Fruit fly (Drosophila melanogaster) whole organism, embryonic: Measurements from ENCODE around the gene BomBc3.

Experiments
- Abd-B ChIP-seq: fragments of 200-800 bp; sonication (Bioruptor generic); optimal IDR thresholded peaks from 2 replicates; lab custom pipeline; 2018; ENCODE audit warnings: missing biosample characterization, mild to moderate bottlenecking, missing genetic modification characterization, moderate library complexity
- Ada2b ChIP-seq: fragments of 200-800 bp; sonication (Bioruptor generic); IDR thresholded peaks from 2 replicates; pipeline ENCODE4 v1.3.6; 2022; ENCODE audit warnings: missing biosample characterization, missing genetic modification characterization
- Atf-2 ChIP-seq: fragments of 200-800 bp; sonication (Bioruptor generic); optimal IDR thresholded peaks from 2 replicates; lab custom pipeline; 2016; ENCODE audit warnings: missing biosample characterization, missing genetic modification characterization
- BEAF-32 ChIP-seq: fragments of 200-800 bp; sonication (Bioruptor generic); optimal IDR thresholded peaks from 3 replicates; lab custom pipeline; 2017; ENCODE audit warnings: missing biosample characterization, missing genetic modification characterization, mild to moderate bottlenecking, moderate library complexity, missing genetic modification reagents
- CG10462 ChIP-seq: fragments of 200-800 bp; sonication (Bioruptor generic); optimal IDR thresholded peaks from 2 replicates; lab custom pipeline; 2016; ENCODE audit warnings: missing biosample characterization, missing genetic modification characterization
- CG10979 ChIP-seq: fragments of 200-800 bp; sonication (Bioruptor generic); optimal IDR thresholded peaks from 2 replicates; lab custom pipeline; 2018; ENCODE audit warnings: missing biosample characterization, mild to moderate bottlenecking, missing genetic modification characterization, moderate library complexity
- CG11695 ChIP-seq: fragments of 200-800 bp; sonication (Bioruptor generic); IDR thresholded peaks from 3 replicates; pipeline ENCODE4 v1.3.6; 2022; ENCODE audit warnings: missing biosample characterization, missing genetic modification characterization
- CG13296 ChIP-seq: fragments of 200-800 bp; sonication (Bioruptor generic); optimal IDR thresholded peaks from 3 replicates; lab custom pipeline; 2018; ENCODE audit warnings: missing biosample characterization, mild to moderate bottlenecking, missing genetic modification characterization
- CG1647 ChIP-seq: fragments of 200-800 bp; sonication (Bioruptor generic); optimal IDR thresholded peaks from 3 replicates; lab custom pipeline; 2016; ENCODE audit warnings: missing biosample characterization, missing genetic modification characterization
- CG17912 ChIP-seq: fragments of 200-800 bp; sonication (Bioruptor generic); optimal IDR thresholded peaks from 2 replicates; lab custom pipeline; 2018; ENCODE audit warnings: missing biosample characterization, mild to moderate bottlenecking, missing genetic modification characterization
- CG18011 ChIP-seq: fragments of 200-800 bp; sonication (Bioruptor generic); optimal IDR thresholded peaks from 2 replicates; lab custom pipeline; 2017; ENCODE audit warnings: missing biosample characterization, missing genetic modification characterization, mild to moderate bottlenecking, moderate library complexity, missing genotype
- CG18262 ChIP-seq: fragments of 200-800 bp; optimal IDR thresholded peaks from 3 replicates; lab custom pipeline; 2019; ENCODE audit warnings: missing biosample characterization, mild to moderate bottlenecking, missing genetic modification characterization, moderate library complexity
- CG2712 ChIP-seq: fragments of 200-800 bp; optimal IDR thresholded peaks from 3 replicates; lab custom pipeline; 2019; ENCODE audit warnings: missing biosample characterization, mild to moderate bottlenecking, missing genetic modification characterization, moderate library complexity
- CG30403 ChIP-seq: fragments of 200-800 bp; sonication (Bioruptor generic); optimal IDR thresholded peaks from 3 replicates; lab custom pipeline; 2016; ENCODE audit warnings: missing biosample characterization, missing genetic modification characterization
- CG33557 ChIP-seq: fragments of 200-800 bp; sonication (Bioruptor generic); optimal IDR thresholded peaks from 2 replicates; lab custom pipeline; 2019; ENCODE audit warnings: missing biosample characterization, mild to moderate bottlenecking, missing genetic modification characterization, moderate library complexity
- CG4730 ChIP-seq: fragments of 200-800 bp; sonication (Bioruptor generic); IDR thresholded peaks from 2 replicates; pipeline ENCODE4 v1.3.6; 2022; ENCODE audit warnings: missing biosample characterization, missing genetic modification characterization
- CG5245 ChIP-seq: fragments of 200-800 bp; sonication (Bioruptor generic); optimal IDR thresholded peaks from 3 replicates; lab custom pipeline; 2016; ENCODE audit warnings: missing biosample characterization, missing genetic modification characterization
- CG6654 ChIP-seq: fragments of 200-800 bp; sonication (Bioruptor generic); optimal IDR thresholded peaks from 2 replicates; lab custom pipeline; 2017; ENCODE audit warnings: missing biosample characterization, mild to moderate bottlenecking, missing genetic modification characterization
- CG6765 ChIP-seq: fragments of 200-800 bp; sonication (Bioruptor generic); optimal IDR thresholded peaks from 3 replicates; lab custom pipeline; 2017; ENCODE audit warnings: missing biosample characterization, mild to moderate bottlenecking, missing genetic modification characterization
- CG7372 ChIP-seq: fragments of 200-800 bp; sonication (Bioruptor generic); IDR thresholded peaks from 2 replicates; pipeline ENCODE4 v1.3.6; 2022; ENCODE audit warnings: missing biosample characterization, missing genetic modification characterization
- CG7928 ChIP-seq: fragments of 200-800 bp; sonication (Bioruptor generic); optimal IDR thresholded peaks from 2 replicates; lab custom pipeline; 2017; ENCODE audit warnings: missing biosample characterization, mild to moderate bottlenecking, missing genetic modification characterization
- CG8765 ChIP-seq: fragments of 200-800 bp; sonication (Bioruptor generic); IDR thresholded peaks from 2 replicates; pipeline ENCODE4 v1.3.6; 2022; ENCODE audit warnings: missing biosample characterization, missing genetic modification characterization
- CG9437 ChIP-seq: fragments of 200-800 bp; sonication (Bioruptor generic); optimal IDR thresholded peaks from 2 replicates; lab custom pipeline; 2018; ENCODE audit warnings: missing biosample characterization, mild to moderate bottlenecking, missing genetic modification characterization
- CG9797 ChIP-seq: fragments of 200-800 bp; sonication (Bioruptor generic); optimal IDR thresholded peaks from 3 replicates; lab custom pipeline; 2018; ENCODE audit warnings: missing biosample characterization, mild to moderate bottlenecking, missing genetic modification characterization
- Drgx ChIP-seq: fragments of 200-800 bp; sonication (Bioruptor generic); IDR thresholded peaks from 2 replicates; pipeline ENCODE4 v1.3.6; 2022; ENCODE audit warnings: missing biosample characterization, missing genetic modification characterization
- Hand ChIP-seq: fragments of 200-800 bp; sonication (Bioruptor generic); optimal IDR thresholded peaks from 2 replicates; lab custom pipeline; 2017; ENCODE audit warnings: mild to moderate bottlenecking, missing biosample characterization, missing genetic modification reagents, missing genetic modification characterization
- Hr78 ChIP-seq, 2 experiments: fragments of 200-800 bp in 1 of 2; fragments of >200 bp in 1 of 2; sonication (Bioruptor generic) in 1 of 2; optimal IDR thresholded peaks; 2 replicates each; lab custom pipeline; 2017 to 2019; ENCODE audit warnings: missing biosample characterization in 2 of 2, missing genetic modification characterization in 2 of 2, mild to moderate bottlenecking in 1 of 2, moderate library complexity in 1 of 2
- MESR4 ChIP-seq: fragments of 200-800 bp; sonication (Bioruptor generic); optimal IDR thresholded peaks from 2 replicates; lab custom pipeline; 2018; ENCODE audit warnings: missing biosample characterization, mild to moderate bottlenecking, missing genetic modification characterization, moderate library complexity
- Med ChIP-seq: fragments of 200-800 bp; sonication (Bioruptor generic); peaks from one replicate; lab custom pipeline; 2016; ENCODE audit warnings: missing biosample characterization, missing genetic modification characterization, mild to moderate bottlenecking, inconsistent platforms, moderate library complexity
- Mrtf ChIP-seq: fragments of 200-800 bp; sonication (Bioruptor generic); IDR thresholded peaks from 3 replicates; pipeline ENCODE4 v1.3.6; 2022; ENCODE audit warnings: missing biosample characterization, missing genetic modification characterization
- ab ChIP-seq: fragments of 200-800 bp; sonication (Bioruptor generic); optimal IDR thresholded peaks from 2 replicates; lab custom pipeline; 2016; ENCODE audit warnings: missing biosample characterization, missing genetic modification characterization
- amos ChIP-seq: fragments of 200-800 bp; sonication (Bioruptor generic); IDR thresholded peaks from 2 replicates; pipeline ENCODE4 v1.3.6; 2022; ENCODE audit warnings: missing biosample characterization, missing genetic modification characterization; ENCODE audit not compliant: partially characterized antibody
- bsh ChIP-seq, 2 experiments: fragments of 200-800 bp; sonication (Bioruptor generic); optimal IDR thresholded peaks; 2 replicates each; lab custom pipeline; 2017 to 2018; ENCODE audit warnings: mild to moderate bottlenecking in 2 of 2, missing biosample characterization in 2 of 2, missing genetic modification characterization in 2 of 2, moderate library complexity in 1 of 2
- btn ChIP-seq: fragments of 200-800 bp; sonication (Bioruptor generic); optimal IDR thresholded peaks from 2 replicates; lab custom pipeline; 2016; ENCODE audit warnings: missing biosample characterization, missing genetic modification characterization
- cad ChIP-seq: fragments of >200 bp; optimal IDR thresholded peaks from 2 replicates; lab custom pipeline; 2017; ENCODE audit warnings: missing biosample characterization, missing genetic modification characterization
- ci ChIP-seq: fragments of 200-800 bp; sonication (Bioruptor generic); IDR thresholded peaks from 3 replicates; pipeline ENCODE4 v1.3.6; 2022; ENCODE audit warnings: missing biosample characterization, missing genetic modification characterization
- dati ChIP-seq: fragments of 200-800 bp; sonication (Bioruptor generic); IDR thresholded peaks from 2 replicates; pipeline ENCODE4 v1.3.6; 2022; ENCODE audit warnings: missing biosample characterization, missing genetic modification characterization
- dmrt99B ChIP-seq: fragments of 200-800 bp; sonication (Bioruptor generic); optimal IDR thresholded peaks from 2 replicates; lab custom pipeline; 2018; ENCODE audit warnings: missing biosample characterization, mild to moderate bottlenecking, missing genetic modification characterization, moderate library complexity
- h ChIP-seq: fragments of >200 bp; optimal IDR thresholded peaks from 2 replicates; lab custom pipeline; 2017
- hth ChIP-seq: fragments of >200 bp; optimal IDR thresholded peaks from 2 replicates; lab custom pipeline; 2017; ENCODE audit warnings: inconsistent platforms
- ind ChIP-seq: fragments of 200-800 bp; sonication (Bioruptor generic); optimal IDR thresholded peaks from 3 replicates; lab custom pipeline; 2016; ENCODE audit warnings: missing biosample characterization, missing genetic modification characterization
- inv ChIP-seq: fragments of 200-800 bp; sonication (Bioruptor generic); IDR thresholded peaks from 2 replicates; pipeline ENCODE4 v1.3.6; 2022; ENCODE audit warnings: missing biosample characterization, missing genetic modification characterization; ENCODE audit not compliant: partially characterized antibody
- mam ChIP-seq: fragments of 200-800 bp; sonication (Bioruptor generic); optimal IDR thresholded peaks from 3 replicates; lab custom pipeline; 2016; ENCODE audit warnings: missing biosample characterization, missing genetic modification characterization
- mld ChIP-seq: fragments of 200-800 bp; sonication (Bioruptor generic); IDR thresholded peaks from 3 replicates; pipeline ENCODE4 v1.3.6; 2022; ENCODE audit warnings: missing biosample characterization, missing genetic modification characterization; ENCODE audit not compliant: partially characterized antibody
- pnt ChIP-seq: fragments of 200-800 bp; sonication (Bioruptor generic); optimal IDR thresholded peaks from 3 replicates; lab custom pipeline; 2016; ENCODE audit warnings: missing biosample characterization, missing genetic modification characterization
- run ChIP-seq: fragments of 200-800 bp; sonication (Bioruptor generic); optimal IDR thresholded peaks from 3 replicates; lab custom pipeline; 2018; ENCODE audit warnings: missing biosample characterization, mild to moderate bottlenecking, missing genetic modification characterization
- slbo ChIP-seq: fragments of 200-800 bp; sonication (Bioruptor generic); IDR thresholded peaks from 2 replicates; pipeline ENCODE4 v1.3.6; 2022; ENCODE audit warnings: missing biosample characterization, missing genetic modification characterization
- so ChIP-seq: fragments of 200-800 bp; sonication (Bioruptor generic); IDR thresholded peaks from 3 replicates; pipeline ENCODE4 v1.3.6; 2022; ENCODE audit warnings: missing biosample characterization, missing genetic modification characterization
- stc ChIP-seq: fragments of 200-800 bp; sonication (Bioruptor generic); IDR thresholded peaks from 2 replicates; pipeline ENCODE4 v1.3.6; 2022; ENCODE audit warnings: missing biosample characterization, missing genetic modification characterization
- tx ChIP-seq: fragments of 200-800 bp; sonication (Bioruptor generic); optimal IDR thresholded peaks from 2 replicates; lab custom pipeline; 2016; ENCODE audit warnings: missing biosample characterization, missing genetic modification characterization
- unpg ChIP-seq: fragments of 200-800 bp; sonication (Bioruptor generic); optimal IDR thresholded peaks from 3 replicates; lab custom pipeline; 2018; ENCODE audit warnings: missing biosample characterization, mild to moderate bottlenecking, missing genetic modification characterization, moderate library complexity
- zfh1 ChIP-seq: fragments of 200-800 bp; sonication (Bioruptor generic); IDR thresholded peaks from 3 replicates; pipeline ENCODE4 v1.3.6; 2022; ENCODE audit warnings: missing biosample characterization, missing genetic modification characterization

BomBc3 gene

DNA sequence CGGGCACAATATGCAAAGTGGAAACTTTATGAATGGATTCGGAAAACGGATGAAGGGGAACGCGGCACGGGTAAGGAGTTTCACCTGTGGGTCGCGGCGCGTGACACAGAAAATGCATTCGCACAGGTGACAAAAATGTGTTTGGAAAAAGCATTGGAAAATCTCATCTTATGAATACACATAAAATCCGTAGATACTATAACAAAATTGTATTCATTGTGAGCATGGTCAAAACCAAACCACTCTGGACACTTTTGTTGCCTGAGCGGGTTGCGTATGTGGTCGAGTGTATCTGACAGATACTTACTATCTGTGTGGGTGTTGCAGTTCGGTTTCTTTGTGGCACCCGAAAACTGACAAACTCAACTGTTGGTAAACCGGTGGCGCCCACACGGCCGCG lies 47.4 kb upstream of the BomBc3 start (continued):
- TF ChIP-seq CG7372 (no peak), so (GFP tag; lab: Robert Waterston, UW) (peak; percentile 69; the same call in 1 of the 3 replicates), Hand (GFP tag; lab: Kevin White, UChicago) (no peak), CG4730 (GFP tag; lab: Robert Waterston, UW) (peak; percentile 54), mam (GFP tag; lab: Kevin White, UChicago) (no peak), CG1647 (GFP tag; lab: Kevin White, UChicago) (no peak), hth (lab: Kevin White, UChicago) (no peak), dati (GFP tag; lab: Robert Waterston, UW) (no peak), h (lab: Kevin White, UChicago) (no peak), inv (GFP tag; lab: Robert Waterston, UW) (no peak), CG9797 (GFP tag; lab: Kevin White, UChicago) (no peak), CG2712 (tag; lab: Kevin White, UChicago) (peak; percentile 63), btn (GFP tag; lab: Kevin White, UChicago) (no peak), MESR4 (GFP tag; lab: Kevin White, UChicago) (no peak), Hr78 (GFP tag; optimal IDR thresholded peaks at IDR 0.05; lab: Kevin White, UChicago) (peak in 1 of 2 experiments; percentile 62), run (tag; lab: Kevin White, UChicago) (no peak), Drgx (GFP tag; lab: Robert Waterston, UW) (peak; percentile 93), CG10462 (GFP tag; lab: Kevin White, UChicago) (no peak), CG6765 (no peak), cad (GFP tag; lab: Kevin White, UChicago) (no peak), CG13296 (GFP tag; lab: Kevin White, UChicago) (no peak), mld (GFP tag; lab: Robert Waterston, UW) (no peak), CG30403 (GFP tag; lab: Kevin White, UChicago) (peak; percentile 38), CG7928 (GFP tag; lab: Kevin White, UChicago) (no peak), CG11695 (no peak; the same call in 2 of the 3 replicates), Med (GFP tag; lab: Kevin White, UChicago) (peak; percentile 79), unpg (GFP tag; lab: Kevin White, UChicago) (no peak), CG18262 (tag; lab: Kevin White, UChicago) (peak; percentile 55), CG9437 (GFP tag; lab: Kevin White, UChicago) (no peak), CG18011 (GFP tag; lab: Kevin White, UChicago) (no peak), stc (GFP tag; lab: Robert Waterston, UW) (peak; percentile 82), CG6654 (GFP tag; lab: Kevin White, UChicago) (no peak), amos (no peak), CG33557 (no peak), ci (peak; percentile 89), zfh1 (peak; percentile 86), Ada2b (peak; percentile 66), Atf-2 (GFP tag; lab: Kevin White, UChicago) (no peak), BEAF-32 (GFP tag; lab: Kevin White, UChicago) (no peak), CG8765 (peak; percentile 33; the same call in 1 of the 2 replicates), dmrt99B (tag; lab: Kevin White, UChicago) (no peak), bsh (GFP tag; optimal IDR thresholded peaks at IDR 0.05; lab: Kevin White, UChicago) (peak; percentile 28 to 69), slbo (GFP tag; lab: Robert Waterston, UW) (peak; percentile 36; the same call in 1 of the 2 replicates), ind (GFP tag; lab: Kevin White, UChicago) (peak; percentile 30), CG10979 (tag; lab: Kevin White, UChicago) (peak; percentile 58), CG17912 (GFP tag; lab: Kevin White, UChicago) (no peak), ab (GFP tag; lab: Kevin White, UChicago) (no peak), pnt (GFP tag; lab: Kevin White, UChicago) (no peak), tx (GFP tag; lab: Kevin White, UChicago) (no peak), CG5245 (GFP tag; lab: Kevin White, UChicago) (peak; percentile 15), Abd-B (GFP tag; lab: Kevin White, UChicago) (peak; percentile 9), Mrtf (GFP tag; lab: Robert Waterston, UW) (0 out of 3 replicates have a peak, but pooled peaks have one; percentile 45)
